Fruit fly (Drosophila melanogaster): ENCODE results near the gene CG42467.

CG42467 gene

DNA sequence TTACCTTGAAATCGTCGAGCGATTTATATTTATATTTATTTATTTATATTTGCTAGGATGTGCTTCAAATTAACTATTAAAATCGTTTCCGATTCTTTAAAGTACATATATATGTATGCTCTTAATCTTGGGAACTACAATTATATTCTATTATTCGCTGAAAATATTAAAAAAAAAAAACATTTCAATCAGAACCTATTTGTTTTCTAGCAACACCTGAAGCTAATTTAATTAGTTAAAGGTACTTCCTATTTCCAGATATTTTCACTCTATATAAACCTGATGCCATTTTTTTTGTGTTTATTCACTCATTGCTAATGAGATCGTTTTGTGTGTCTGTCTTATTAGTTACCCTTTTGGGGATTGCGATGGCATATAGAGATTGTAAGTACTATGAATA is at the start of gene CG42467:
CG42467 (plus strand) TSS at position 301 of the 400 bp plus-strand sequence.
- no peak for TF ChIP-seq noc (tag; optimal IDR thresholded peaks at IDR 0.05)

DNA sequence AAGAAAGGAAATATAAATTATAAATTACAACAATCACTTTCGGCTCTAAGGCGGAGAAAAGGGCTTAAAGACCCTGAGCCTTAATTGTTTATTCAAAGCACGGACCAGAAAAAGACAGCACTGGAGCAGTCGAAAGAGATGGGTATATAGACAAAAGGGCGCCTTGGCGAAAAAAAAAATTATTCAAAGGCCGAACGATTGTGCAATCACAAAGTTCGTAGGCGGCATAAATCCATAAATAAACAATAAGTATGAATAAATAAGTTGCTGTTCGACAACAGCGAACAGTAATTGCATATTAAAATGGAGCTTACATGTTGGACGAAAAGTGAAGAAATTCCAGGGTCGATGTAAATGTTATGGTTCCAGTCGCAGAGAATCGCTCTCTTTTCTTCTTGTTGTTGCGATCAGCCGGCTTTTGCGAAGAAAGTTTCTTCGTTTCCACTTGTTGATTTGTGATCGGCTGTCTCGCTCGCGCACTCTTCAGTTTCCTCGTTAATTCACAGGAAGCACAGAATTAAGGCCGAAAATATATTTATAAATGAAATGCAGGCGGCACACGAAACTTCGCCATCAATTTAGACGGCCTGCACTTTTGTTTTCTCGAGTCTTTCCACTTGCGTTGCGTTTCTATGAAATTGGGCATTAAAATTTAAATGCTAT is 46.0 kb upstream of the CG42467 start:
- TF ChIP-seq noc (tag; optimal IDR thresholded peaks at IDR 0.05), result no peak

DNA sequence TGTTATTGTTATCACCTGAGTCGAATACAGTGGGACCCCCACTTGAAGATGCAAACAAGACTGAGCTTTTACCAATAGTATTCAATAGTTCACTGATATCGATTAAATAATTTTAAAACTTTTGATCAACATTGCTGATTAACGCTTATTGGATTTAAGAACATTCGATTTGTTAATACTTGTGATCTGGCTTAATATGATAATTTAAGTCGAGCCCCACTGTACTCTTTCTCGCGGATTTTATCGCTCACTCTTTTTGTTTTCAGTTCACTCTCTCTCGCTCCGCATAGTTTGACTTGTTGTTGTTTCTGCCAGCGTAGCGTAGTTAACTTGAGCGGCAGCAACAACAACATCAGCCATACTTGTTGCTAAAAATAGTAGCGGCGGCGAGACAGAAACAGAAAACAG is 45.4 kb upstream of the CG42467 start:
- peak; percentile 100 for TF ChIP-seq noc (tag; optimal IDR thresholded peaks at IDR 0.05)

DNA sequence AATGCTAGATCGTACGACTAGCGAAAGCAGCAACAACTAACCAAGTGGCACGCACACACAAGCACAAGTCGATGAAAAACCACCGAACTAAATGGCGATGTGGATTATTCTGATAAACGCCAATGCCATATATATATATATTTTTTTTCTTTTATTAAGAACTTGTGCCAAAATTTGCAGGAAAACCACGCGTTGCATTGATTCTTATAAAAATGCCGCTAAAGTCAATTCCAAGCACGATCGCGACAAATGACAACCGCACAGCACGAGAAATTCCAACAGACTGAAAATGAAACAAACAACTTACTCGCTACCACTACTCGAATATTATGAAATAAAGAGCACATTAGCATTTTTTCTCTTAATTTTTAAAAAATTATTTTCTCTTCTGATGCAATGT is 44.4 kb upstream of the CG42467 start, which contains the start of gene for:
for (minus strand) TSS at position 287 of the 400 bp plus-strand sequence.
- no peak for TF ChIP-seq noc (tag; optimal IDR thresholded peaks at IDR 0.05)

DNA sequence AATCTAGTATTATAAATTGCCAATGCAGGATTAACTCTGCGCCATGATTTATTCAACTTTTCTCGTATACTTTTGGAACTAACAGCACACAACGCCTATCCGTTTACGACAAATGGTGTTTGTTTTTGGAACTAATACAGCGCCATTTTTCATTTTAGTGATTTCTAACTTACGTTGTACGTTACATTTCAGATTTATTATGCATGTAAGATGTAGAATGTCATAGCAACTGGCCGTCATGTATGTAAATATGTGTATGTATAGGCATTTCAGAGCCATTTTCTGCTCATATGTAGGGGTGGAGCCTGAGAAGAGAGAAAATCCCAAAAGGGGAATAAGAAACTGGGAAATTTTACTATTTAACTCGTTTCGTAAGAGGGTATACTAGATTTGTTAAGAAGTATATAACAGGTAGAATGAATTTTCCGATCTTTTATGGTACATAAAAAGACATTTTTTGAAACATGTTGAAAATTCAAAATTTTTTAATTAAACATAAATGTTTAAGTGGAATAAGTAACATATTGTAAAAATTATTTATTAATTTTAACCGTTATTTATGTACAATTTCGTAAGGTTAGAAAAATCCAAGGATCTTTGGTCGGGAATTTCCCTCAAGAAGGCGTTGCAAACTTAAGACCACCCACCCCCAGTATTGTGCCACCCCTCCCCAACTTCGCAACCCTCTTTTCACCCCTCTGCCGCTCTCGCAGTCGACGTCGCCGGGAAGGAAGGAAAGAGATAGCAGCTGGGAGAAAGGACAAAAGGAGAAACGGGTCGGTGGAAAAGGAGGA is 43.5 kb upstream of the CG42467 start:
- TF ChIP-seq noc (tag; optimal IDR thresholded peaks at IDR 0.05), result no peak

DNA sequence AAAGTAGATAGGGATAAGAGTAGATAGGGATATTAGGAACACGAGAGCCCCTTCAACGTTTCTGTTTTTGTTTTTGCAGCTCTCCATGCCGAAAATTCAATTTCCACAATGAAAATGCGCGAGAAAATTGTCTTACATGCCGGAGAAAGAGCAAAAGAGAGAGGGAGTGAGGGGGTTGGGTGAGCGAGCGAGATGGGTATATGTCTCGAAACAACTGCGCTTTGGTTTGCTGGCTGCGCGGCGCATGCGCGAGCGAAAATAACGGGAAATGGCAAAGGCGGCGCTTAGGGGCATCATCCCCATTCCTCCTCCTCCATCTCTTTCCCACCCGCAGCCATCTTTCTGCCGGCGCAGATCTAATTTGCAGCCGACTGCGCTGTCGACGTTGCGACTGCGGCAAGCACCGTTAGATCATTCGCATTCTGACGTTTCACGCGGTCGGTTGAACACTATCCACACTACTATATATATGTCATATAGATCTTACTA is 38.7 kb upstream of the CG42467 start, which contains the start of gene Drgx:
Drgx (plus strand) TSS at position 439 of the 489 bp plus-strand sequence.
- TF ChIP-seq noc (tag; optimal IDR thresholded peaks at IDR 0.05), result no peak

DNA sequence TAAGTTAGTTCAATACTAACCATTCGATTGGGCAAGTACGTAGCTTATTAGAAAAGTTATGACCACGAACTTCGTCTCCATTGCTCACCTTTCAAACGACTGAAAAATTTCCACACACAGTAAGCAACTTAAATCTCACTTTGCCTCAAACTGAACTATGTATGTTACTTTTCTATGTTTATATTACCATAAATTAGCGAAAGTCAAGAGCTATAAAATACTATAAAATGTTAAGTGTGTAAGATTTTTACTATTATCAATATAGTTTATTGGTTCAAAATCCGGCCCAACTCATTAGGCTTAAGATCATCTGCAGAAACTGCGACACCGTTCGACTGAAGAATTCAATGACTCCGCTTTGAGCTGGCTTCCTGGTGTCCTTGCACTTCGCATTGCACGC is 32.6 kb upstream of the CG42467 start, which contains the start of gene Sfp24Ba:
Sfp24Ba (minus strand) TSS at position 101 of the 400 bp plus-strand sequence.
- no peak for TF ChIP-seq noc (tag; optimal IDR thresholded peaks at IDR 0.05)

DNA sequence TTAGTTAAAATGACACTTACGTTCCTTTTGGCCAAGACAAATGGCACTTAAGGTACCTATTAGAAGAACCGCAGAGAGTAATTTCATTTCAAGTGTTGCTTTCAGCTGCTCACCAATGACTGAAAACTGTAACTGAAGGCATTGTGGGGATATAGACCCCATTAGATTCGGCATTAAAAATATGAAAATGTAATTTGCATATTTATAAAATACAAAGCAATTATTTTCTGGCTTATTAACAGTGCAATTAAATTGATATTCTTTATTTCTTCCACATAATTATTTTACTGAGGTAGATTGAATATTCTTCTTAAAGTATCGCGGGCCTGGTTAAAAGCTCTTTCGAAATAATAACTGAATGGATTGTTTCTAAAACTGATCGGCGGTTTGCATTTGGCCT is 32.1 kb upstream of the CG42467 start, which contains the start of gene Sfp24Bd:
Sfp24Bd (minus strand) TSS at position 101 of the 400 bp plus-strand sequence.
- TF ChIP-seq noc (tag; optimal IDR thresholded peaks at IDR 0.05), result no peak

DNA sequence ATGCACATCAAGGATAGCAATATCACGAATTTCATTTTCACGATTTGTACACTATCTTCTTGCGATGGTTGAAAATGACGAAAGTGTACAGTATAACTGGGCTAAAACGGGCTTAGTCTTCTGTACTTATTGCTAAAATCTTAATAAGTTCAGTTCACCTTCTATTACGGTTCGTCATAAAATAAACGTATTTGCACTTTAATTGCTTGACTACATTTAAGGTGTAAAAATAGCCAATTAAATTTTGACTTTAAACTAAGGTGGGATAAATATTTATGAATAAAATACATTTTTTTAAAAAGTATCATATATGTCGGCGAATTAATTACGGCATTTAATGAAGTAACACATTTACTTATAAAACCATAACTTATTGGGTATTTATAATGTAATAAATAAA is 31.4 kb upstream of the CG42467 start, which contains the start of gene Sfp24Bb:
Sfp24Bb (minus strand) TSS at position 101 of the 400 bp plus-strand sequence.
- no peak for TF ChIP-seq noc (tag; optimal IDR thresholded peaks at IDR 0.05)

DNA sequence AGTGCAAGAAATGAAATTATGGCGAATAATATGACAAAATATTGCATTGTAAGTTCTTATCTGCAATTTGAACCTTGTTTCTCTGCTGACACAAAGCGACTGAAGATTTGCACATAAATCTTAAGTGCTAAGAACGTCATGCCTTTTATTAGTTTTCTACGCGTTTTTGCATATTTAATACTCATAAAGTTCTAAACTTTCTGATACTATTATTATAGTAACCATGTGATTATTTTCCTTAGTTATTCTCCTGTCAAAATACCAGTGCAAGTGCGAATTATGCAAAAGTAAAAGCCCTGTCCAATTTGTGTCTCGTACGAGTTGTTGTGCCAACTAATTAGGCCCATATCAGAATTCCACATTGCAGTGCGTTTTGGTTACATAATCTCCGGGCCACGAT is 30.6 kb upstream of the CG42467 start, which contains the start of gene Sfp24Bc:
Sfp24Bc (minus strand) TSS at position 101 of the 400 bp plus-strand sequence.
- no peak for TF ChIP-seq noc (tag; optimal IDR thresholded peaks at IDR 0.05)

DNA sequence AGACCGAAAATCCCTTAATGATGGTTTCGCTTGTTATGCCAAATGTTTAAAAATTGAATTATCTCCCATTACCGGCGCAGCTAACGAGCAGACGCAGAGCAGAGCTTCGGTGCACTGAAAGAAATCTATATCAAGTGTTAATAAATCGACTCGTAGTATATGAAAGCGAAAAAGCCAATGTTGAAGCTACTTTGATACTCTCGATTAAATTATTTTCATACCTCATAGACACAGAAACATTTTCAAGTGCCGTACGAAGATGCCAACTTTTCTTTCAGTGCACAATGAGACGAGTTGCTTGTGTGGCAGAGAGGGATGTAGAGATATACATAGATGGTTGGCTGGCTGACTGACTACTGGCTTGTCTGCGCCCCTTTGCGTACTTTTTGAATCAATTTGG is 25.3 kb upstream of the CG42467 start:
- no peak for TF ChIP-seq noc (tag; optimal IDR thresholded peaks at IDR 0.05)

DNA sequence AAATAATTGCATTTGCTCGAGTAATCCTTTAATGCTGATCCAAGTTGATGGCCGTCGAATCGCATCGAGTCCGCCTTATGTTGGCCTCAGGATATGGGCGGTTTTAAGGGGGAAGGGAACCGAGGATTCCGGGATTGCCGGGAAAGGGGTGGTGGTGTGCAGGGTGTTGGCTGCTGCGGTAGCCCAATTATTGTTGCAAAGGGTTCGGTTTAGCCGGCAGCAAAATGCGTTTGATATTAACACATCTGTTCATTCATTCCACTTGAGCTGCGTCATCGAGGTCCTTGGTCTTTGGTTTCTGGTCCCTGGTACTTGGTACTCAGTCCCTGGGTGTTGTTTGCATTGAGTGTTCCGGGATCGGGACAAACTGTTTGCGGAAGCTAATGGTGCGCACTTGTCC is 19.8 kb upstream of the CG42467 start:
- no peak for TF ChIP-seq noc (tag; optimal IDR thresholded peaks at IDR 0.05)

DNA sequence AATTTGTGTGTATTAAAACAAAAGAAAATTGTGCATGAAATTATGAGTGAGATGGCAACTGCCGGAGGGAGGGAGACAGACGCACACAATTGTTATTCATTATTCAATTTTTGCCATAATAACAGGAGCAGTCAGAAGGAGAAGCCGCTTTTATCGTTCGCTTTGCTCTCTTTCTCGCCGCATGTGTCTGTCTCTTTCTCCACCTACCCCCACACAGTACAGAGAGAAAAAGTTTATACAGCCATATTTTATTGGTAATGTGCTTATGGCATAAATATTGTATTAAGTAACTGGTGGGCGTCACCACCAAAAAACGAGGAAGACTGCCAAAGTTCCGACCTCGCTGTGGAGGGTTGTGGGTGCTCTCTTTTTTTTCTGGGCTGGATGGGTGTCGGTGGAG is 18.6 kb upstream of the CG42467 start:
- no peak for TF ChIP-seq noc (tag; optimal IDR thresholded peaks at IDR 0.05)

DNA sequence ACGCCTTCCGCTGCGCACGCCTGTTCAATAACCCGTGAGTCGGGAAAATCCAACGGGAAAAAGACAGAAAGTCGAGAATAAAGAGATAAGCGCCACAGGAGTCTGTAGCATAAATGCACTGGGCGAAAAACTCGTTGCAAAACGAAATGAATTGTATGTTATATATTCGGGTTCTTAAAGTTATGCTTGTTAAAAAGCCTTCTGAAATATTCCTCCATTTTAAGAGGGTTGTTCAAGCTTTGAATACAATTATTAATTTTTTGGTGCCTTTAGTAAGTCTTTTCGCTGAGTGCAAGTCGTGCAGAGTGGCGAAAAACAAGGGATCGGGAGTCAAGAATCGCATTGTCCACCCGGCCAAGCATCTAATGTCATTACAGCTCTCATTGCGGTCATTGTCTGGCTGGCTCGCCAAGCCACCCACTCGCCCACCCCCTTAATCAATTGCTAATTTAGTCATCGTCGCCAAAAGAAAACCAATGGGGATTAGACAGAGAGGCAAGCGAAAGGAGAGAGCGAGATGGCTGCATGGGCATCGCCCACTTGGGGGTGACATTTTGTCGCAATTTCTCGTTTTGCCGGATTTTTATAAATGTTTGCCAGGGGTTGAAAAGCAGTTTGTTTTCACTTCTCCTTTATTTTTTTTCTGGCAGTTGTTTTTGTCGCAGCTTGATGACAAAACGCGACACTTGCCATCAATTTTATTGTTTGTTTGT is 15.8 kb upstream of the CG42467 start:
- TF ChIP-seq noc (tag; optimal IDR thresholded peaks at IDR 0.05), result no peak

DNA sequence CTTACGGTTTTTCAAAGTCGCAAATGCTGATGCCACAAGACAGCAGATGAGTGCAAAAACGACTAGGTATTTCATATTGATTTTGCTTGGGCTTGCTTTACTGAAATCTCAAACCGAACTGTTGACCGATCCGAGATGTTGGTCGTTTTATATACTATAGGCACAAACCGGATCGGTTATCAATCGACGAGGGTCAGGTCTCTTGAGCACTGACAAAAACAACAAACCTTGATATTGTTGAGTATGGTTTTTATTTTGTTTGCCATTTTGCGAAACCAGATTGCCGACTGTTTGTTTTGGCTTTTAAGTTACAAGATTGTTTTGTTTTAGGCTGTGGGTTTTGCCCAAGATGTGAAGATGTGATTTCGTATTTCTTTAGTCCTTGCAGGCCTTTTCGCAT is 8.6 kb upstream of the CG42467 start, which contains the start of gene CG16704:
CG16704 (minus strand) TSS at position 122 of the 400 bp plus-strand sequence.
- TF ChIP-seq noc (tag; optimal IDR thresholded peaks at IDR 0.05), result no peak

DNA sequence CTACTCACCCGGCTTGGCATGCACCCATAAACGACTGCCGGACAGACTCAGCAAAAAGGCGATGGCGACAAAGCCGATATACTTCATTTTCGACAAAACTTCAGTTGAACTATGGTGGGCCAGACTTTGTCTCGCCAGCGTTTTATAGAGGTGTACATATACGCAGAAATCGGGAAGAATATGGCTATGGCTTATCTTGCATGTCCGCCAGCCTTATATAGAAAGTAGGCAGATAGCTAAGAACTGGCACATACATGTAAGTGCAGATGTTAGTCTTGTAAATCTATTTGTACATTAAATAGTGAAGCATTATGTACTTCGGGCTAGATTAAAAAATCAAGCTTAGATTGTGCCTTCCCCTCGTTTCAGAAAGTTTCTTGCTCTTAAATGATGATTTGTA is 8.0 kb upstream of the CG42467 start, which contains the start of gene CG3513:
CG3513 (minus strand) TSS at position 101 of the 400 bp plus-strand sequence.
- no peak for TF ChIP-seq noc (tag; optimal IDR thresholded peaks at IDR 0.05)

Measured in whole organism, larva.